Worm (Caenorhabditis elegans): ENCODE data around the gene gon-4.

Gene gon-4

DNA sequence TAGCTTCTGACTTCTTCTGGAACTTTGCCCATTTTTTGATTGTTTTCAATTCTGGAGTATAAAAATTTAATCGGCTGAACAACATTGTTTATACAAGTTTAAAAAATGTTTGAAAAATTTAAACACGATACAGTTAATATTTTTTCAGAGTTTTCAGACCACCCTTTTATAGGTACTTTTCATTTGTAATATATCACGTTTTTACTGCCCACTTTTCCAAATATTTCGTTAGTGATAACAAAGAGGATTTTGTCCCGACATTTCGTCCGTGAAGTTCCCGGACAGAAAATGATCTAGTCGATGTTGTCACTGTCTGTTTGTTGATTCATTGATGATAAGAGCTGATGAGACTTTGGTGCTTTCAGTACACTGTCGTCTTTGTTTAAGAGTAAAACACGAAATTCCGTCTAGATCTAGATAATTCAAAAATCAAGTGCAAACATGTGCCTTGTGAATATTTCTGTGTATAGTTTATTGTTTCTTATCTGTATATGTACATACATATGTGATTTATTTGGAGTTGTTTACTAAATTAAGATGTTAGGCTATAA lies 37.7 kb downstream of the gon-4 start, which contains the start of gene ech-9:
TSS of gene ech-9 (minus strand) at position 51 of the 551 bp plus-strand sequence.
- no peak for TF ChIP-seq unc-62 (GFP tag; optimal IDR thresholded peaks at IDR 0.05)

ce11 chrIV:10236106-10236505 lies 38.5 kb downstream of the gon-4 start:
- TF ChIP-seq unc-62 (GFP tag; optimal IDR thresholded peaks at IDR 0.05) = no peak

DNA sequence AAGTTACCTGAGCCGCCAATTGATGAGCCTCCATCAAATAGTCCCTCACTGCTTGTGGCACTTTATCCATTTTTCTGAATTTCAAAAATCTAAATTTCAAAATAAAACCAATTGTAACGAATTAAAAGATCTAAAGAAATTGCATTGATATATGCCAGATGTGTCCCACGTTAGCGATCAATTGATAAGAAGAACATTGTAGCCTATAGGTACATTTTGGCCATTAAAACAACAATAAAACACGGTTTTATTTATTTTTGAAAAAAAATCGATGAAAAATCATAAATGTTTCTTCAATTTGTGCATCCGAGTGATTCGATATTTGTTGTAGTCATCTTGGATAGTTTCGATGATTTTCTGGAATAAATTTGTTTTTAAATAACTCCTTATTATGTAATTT lies 41.4 kb downstream of the gon-4 start, which contains the start of gene ech-8:
TSS of gene ech-8 (minus strand) at position 132 of the 400 bp plus-strand sequence.
- TF ChIP-seq unc-62 (GFP tag; optimal IDR thresholded peaks at IDR 0.05) = no peak

DNA sequence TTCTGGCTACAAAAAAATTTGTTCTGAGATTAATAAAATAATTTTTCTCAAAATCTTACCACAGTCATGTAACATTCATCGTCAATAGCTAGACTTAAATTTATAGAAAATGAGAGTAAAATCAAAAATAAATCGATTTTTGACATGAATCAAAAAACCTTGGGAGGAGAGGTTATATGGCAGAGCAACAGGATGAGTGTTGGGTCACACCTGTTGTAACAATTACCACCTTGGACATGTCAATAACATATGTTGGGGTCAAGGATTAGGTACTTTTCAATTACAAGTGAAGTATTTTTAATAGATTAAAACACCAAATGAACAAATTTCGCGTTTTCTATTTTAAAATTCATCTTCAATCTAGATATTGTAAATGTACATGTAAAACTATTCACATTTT lies 44.0 kb downstream of the gon-4 start, which contains the start of gene lipl-7:
TSS of gene lipl-7 (minus strand) at position 165 of the 400 bp plus-strand sequence.
- TF ChIP-seq unc-62 (GFP tag; optimal IDR thresholded peaks at IDR 0.05) = no peak

- no peak for TF ChIP-seq unc-62 (GFP tag; optimal IDR thresholded peaks at IDR 0.05)
Measured at ce11 chrIV:10242458-10243123, 45.0 kb downstream of the gon-4 start.

DNA sequence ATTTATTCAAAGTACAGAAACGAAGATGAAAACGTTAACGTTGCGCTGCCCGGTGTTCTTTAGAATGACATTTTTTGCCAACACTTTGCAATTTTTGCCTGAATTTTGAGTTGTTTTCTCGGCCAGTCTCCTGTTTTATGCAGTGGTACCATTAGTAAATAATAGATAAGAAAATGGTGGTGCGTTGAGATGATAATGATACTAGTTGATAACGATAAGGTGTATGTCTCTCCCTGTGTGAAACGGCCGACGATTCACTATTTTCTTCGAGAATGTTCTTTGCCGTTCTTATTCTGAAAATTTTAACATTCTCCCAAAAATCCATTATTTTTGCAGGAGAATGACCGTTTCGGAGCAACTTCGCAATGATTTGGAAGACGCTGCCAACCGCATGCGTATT lies 45.7 kb downstream of the gon-4 start, which contains the start of gene tkt-1:
TSS of gene tkt-1 (plus strand) at position 337 of the 400 bp plus-strand sequence.
- no peak for TF ChIP-seq unc-62 (GFP tag; optimal IDR thresholded peaks at IDR 0.05)

ce11 chrIV:10245666-10246210 lies 48.1 kb downstream of the gon-4 start, which contains the start of gene F01G10.10:
F01G10.10 (plus strand) TSS chrIV:10246160.
- TF ChIP-seq unc-62 (GFP tag; optimal IDR thresholded peaks at IDR 0.05) = no peak

DNA sequence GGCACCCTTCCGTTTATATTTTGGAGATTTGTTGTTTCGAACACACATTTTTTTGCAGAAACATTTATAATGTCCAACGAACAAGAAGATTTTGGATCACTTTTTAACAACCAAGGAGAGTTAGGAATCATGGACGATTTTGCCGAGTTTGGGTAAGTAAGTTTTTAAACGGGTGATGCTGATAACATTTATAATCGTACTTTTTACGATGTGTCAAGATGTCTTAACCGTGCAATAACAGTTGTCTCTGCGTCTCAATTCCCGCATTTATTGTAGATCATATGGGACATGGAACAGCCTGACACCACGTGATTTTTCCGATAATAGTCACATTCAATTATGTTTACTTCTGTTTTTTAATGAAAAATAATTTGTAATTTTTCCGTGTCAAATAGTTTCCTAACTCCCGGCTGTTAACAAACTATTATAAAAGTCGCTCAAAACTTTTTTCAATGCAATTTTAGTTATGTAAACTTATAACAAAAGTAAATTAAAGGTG lies 53.0 kb downstream of the gon-4 start, which contains the start of gene daf-14:
TSS of gene daf-14 (plus strand) at position 51 of the 499 bp plus-strand sequence.
- no peak for TF ChIP-seq unc-62 (GFP tag; optimal IDR thresholded peaks at IDR 0.05)

- TF ChIP-seq unc-62 (GFP tag; optimal IDR thresholded peaks at IDR 0.05) = no peak
Measured at ce11 chrIV:10251261-10251660, 53.6 kb downstream of the gon-4 start.

DNA sequence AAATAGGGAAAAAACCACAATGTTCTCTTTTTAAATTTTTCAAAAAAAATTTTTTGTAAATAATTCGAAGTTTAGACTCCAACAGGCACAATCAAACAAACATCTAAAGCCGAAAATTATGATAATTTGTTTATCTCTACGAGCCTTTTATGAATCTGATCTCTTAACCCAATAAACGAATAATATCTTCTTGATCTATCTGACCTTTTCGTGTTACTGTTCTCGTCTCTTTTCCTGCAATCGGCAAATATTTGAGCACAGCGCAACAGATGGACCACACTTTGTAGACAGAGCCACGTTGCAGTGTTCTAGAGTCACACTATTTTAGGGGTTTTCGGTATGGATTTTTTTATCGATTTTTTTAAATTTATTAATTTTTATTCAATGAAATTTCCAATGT lies 54.1 kb downstream of the gon-4 start:
- no peak for TF ChIP-seq unc-62 (GFP tag; optimal IDR thresholded peaks at IDR 0.05)

ce11 chrIV:10252350-10252792 lies 54.8 kb downstream of the gon-4 start:
- TF ChIP-seq unc-62 (GFP tag; optimal IDR thresholded peaks at IDR 0.05) = no peak
